Fruit fly (Drosophila melanogaster) whole organism, adult: ENCODE results near the gene CG10663.

ENCODE experiments used
- CG7045 ChIP-seq: fragments of 200-800 bp; sonication (Bioruptor generic); optimal IDR thresholded peaks from 2 replicates; lab custom pipeline; 2017; ENCODE audit warnings: missing biosample characterization, mild to moderate bottlenecking, missing genetic modification characterization
- Clk ChIP-seq: fragments of 200-800 bp; sonication (Bioruptor generic); optimal IDR thresholded peaks from 2 replicates; lab custom pipeline; 2017; ENCODE audit warnings: missing biosample characterization, missing genetic modification characterization
- cic ChIP-seq: fragments of 200-800 bp; sonication (Bioruptor generic); optimal IDR thresholded peaks from 2 replicates; lab custom pipeline; 2017; ENCODE audit warnings: missing biosample characterization, mild to moderate bottlenecking, missing genetic modification characterization, moderate library complexity
- tj ChIP-seq: fragments of 200-800 bp; sonication (Bioruptor generic); optimal IDR thresholded peaks from 3 replicates; lab custom pipeline; 2017; ENCODE audit warnings: missing biosample characterization, mild to moderate bottlenecking, missing genetic modification characterization, moderate library complexity

DNA sequence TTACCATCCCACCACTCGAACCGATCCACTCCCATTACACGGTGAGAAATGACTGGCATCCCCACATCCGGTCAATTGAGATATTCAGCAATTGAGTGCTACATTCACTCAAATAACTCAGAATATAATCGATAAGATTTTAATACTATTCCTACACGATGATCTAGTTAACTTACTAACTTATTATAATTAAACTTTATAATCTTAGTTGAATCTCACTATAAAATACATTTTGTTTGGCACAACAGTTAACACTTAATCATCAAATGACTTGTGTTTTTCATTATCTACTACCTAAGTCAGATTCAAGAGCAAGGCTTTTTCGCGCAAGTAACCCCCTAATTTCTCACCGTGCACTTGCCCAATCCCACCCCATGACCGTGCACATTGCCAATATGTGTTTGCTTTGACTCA lies 10.5 kb upstream of the CG10663 start:
- TF ChIP-seq cic (GFP tag; lab: Kevin White, UChicago) (no peak), CG7045 (no peak), tj (no peak), Clk (no peak)
